Fruit fly (Drosophila melanogaster): ENCODE data around the gene CG12231.
A peak's percentile ranks its signal among the peaks of the same experiment; 100 is the strongest.

CG12231 gene

dm6 chrX:19494285-19494684 is 37.3 kb downstream of the CG12231 start, which contains the start of gene CG12204:
Gene CG12204 (minus strand): TSS chrX:19494401.
- TF ChIP-seq Pdp1 (GFP tag; optimal IDR thresholded peaks at IDR 0.05) (peak in 1 of 2 experiments; percentile 1), Awh (GFP tag; IDR thresholded peaks at IDR 0.05) (0 out of 2 replicates have a peak, but pooled peaks have one; percentile 23), Hr3 (GFP tag; optimal IDR thresholded peaks at IDR 0.05) (no peak), stc (GFP tag; IDR thresholded peaks at IDR 0.05) (no peak), CG10267 (tag; optimal IDR thresholded peaks at IDR 0.05) (peak; percentile 81), Xbp1 (GFP tag; optimal IDR thresholded peaks at IDR 0.05) (no peak), fru (optimal IDR thresholded peaks at IDR 0.05) (no peak), fd102C (GFP tag; optimal IDR thresholded peaks at IDR 0.05) (no peak), CG3847 (GFP tag; IDR thresholded peaks at IDR 0.05) (peak; percentile 43; the same call in 1 of the 2 replicates), org-1 (GFP tag; optimal IDR thresholded peaks at IDR 0.05) (no peak), lola (GFP tag; optimal IDR thresholded peaks at IDR 0.05) (no peak), sens (GFP tag) (peak; percentile 80), CG13775 (GFP tag; optimal IDR thresholded peaks at IDR 0.05) (peak; percentile 11), bab2 (GFP tag; optimal IDR thresholded peaks at IDR 0.05) (peak; percentile 15), Med (GFP tag) (peak; percentile 91), E2f2 (GFP tag; IDR thresholded peaks at IDR 0.05) (peak; percentile 14; the same call in 1 of the 2 replicates), CG30020 (tag; optimal IDR thresholded peaks at IDR 0.05) (no peak), yki (optimal IDR thresholded peaks at IDR 0.05) (no peak), CG17385 (GFP tag; optimal IDR thresholded peaks at IDR 0.05) (peak; percentile 23), CG4617 (GFP tag; optimal IDR thresholded peaks at IDR 0.05; ENCODE audit: borderline replicate concordance) (no peak), cato (GFP tag; optimal IDR thresholded peaks at IDR 0.05; ENCODE audit: borderline replicate concordance) (no peak), Fer1 (GFP tag; optimal IDR thresholded peaks at IDR 0.05) (peak; percentile 4), az2 (GFP tag; optimal IDR thresholded peaks at IDR 0.05) (no peak), Dbx (GFP tag; IDR thresholded peaks at IDR 0.05) (0 out of 3 replicates have a peak, but pooled peaks have one; percentile 40), CG12155 (GFP tag; optimal IDR thresholded peaks at IDR 0.05) (no peak), YL-1 (GFP tag; optimal IDR thresholded peaks at IDR 0.05) (peak; percentile 13), Neu2 (GFP tag; optimal IDR thresholded peaks at IDR 0.05; ENCODE audit: borderline replicate concordance) (no peak), kay (GFP tag; optimal IDR thresholded peaks at IDR 0.05) (no peak), sob (GFP tag; IDR thresholded peaks at IDR 0.05) (0 out of 2 replicates have a peak, but pooled peaks have one; percentile 39), NK7.1 (GFP tag; optimal IDR thresholded peaks at IDR 0.05) (no peak), Side (GFP tag; optimal IDR thresholded peaks at IDR 0.05) (peak; percentile 27), CG17802 (tag; optimal IDR thresholded peaks at IDR 0.05) (no peak), ken (GFP tag; IDR thresholded peaks at IDR 0.05) (0 out of 3 replicates have a peak, but pooled peaks have one; percentile 41), nom (GFP tag; optimal IDR thresholded peaks at IDR 0.05) (peak; percentile 39), ttk (GFP tag; IDR thresholded peaks at IDR 0.05) (no peak), btn (GFP tag; optimal IDR thresholded peaks at IDR 0.05) (peak; percentile 19), dm (GFP tag; optimal IDR thresholded peaks at IDR 0.05) (peak; percentile 13), CG15011 (GFP tag; optimal IDR thresholded peaks at IDR 0.05) (no peak), CG12942 (GFP tag; optimal IDR thresholded peaks at IDR 0.05) (no peak), Six4 (GFP tag; optimal IDR thresholded peaks at IDR 0.05) (no peak), CG8765 (GFP tag; IDR thresholded peaks at IDR 0.05) (no peak), sug (tag; optimal IDR thresholded peaks at IDR 0.05) (no peak), Trl (optimal IDR thresholded peaks at IDR 0.05) (no peak), Trl (GFP tag; optimal IDR thresholded peaks at IDR 0.05) (peak; percentile 7), CG16863 (GFP tag; optimal IDR thresholded peaks at IDR 0.05) (peak; percentile 28), tio (GFP tag; optimal IDR thresholded peaks at IDR 0.05) (no peak), insv (GFP tag; optimal IDR thresholded peaks at IDR 0.05) (peak in 1 of 2 experiments; percentile 11), dpn (GFP tag; optimal IDR thresholded peaks at IDR 0.05) (peak in 1 of 2 experiments; percentile 10), vvl (GFP tag; IDR thresholded peaks at IDR 0.05) (peak; percentile 23; the same call in 1 of the 2 replicates), PHDP (tag; optimal IDR thresholded peaks at IDR 0.05) (no peak), Lhr (GFP tag; optimal IDR thresholded peaks at IDR 0.05) (no peak), Adf1 (GFP tag; IDR thresholded peaks at IDR 0.05) (no peak)
